Fruit fly (Drosophila melanogaster): ENCODE data around the gene hyx.
A peak's percentile ranks its signal among the peaks of the same experiment; 100 is the strongest.

Gene hyx

DNA sequence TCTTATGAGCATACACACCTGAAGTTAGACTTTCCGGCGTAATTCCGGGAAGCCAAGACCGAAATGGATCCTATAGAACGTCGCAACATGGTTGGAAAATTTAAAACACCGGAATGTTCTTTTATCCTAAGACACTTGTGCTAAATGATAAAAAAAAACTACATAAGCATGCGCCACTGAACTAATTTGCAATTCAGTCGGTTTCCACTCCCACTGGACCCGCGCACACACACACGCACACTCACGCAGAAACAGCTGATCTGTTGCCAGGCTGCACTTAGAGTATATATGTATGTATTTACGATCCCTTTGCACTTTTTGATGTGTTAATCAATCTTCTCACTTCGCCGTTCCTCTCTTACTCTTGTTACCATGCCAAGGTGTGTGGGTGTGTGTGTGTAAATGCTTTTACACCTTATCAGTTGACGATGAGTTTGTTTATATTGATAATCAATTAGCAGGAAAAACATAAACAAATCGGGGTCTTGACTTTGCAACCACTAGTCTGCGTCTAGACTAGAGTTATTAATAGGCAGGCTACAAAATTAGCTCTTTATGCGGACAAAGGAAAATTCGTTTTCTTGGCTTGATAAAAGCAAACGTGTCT lies 10.0 kb downstream of the hyx start, which contains the start of gene Mst85C (continued):
- peak; percentile 39 for TF ChIP-seq Vsx1 (GFP tag; optimal IDR thresholded peaks at IDR 0.05)

DNA sequence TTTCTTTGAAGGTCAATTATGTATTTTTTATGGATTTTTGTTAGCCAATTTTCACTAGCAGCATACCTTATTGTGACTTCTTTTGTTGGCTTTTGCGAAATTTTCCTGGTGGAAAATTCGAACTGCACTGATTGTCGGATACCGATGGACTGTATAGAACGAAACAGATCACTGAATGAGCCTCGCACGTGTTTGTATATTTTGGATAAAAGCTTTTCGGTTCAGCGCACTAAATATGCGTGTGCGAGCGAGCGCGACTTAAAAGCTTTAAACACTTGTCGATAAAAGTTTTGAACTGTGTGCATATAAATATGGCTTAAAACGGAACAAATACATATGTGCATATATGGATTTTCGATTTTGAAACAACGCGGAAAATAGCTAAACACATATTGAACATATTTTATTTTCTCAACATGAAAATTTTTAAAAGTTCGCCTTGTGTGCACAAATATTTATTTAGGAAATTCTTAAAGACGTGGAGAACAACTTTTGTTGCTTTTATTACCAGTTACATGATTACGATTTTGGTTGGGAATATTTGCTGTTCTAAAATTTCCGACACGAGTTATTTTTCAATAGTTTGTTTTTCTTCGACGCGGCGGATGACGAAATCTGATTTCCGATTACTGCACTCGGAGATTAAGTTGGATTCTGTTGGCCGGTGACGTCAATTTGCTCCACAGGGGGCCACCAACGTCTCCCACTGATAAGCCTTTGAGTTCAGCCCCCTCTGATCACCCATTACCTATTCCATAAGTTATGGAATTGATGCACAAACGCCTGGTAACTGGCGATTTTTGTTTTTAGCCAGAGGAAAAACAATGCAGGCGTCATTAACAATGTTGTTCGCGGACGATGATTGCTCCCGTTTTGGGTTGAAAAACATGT lies 10.8 kb downstream of the hyx start:
- peak; percentile 13 for TF ChIP-seq CG15514 (GFP tag; optimal IDR thresholded peaks at IDR 0.05)
- TF ChIP-seq Med (GFP tag), result peak; percentile 53
- peak; percentile 22 for TF ChIP-seq lilli (GFP tag; optimal IDR thresholded peaks at IDR 0.05)
- no peak for TF ChIP-seq CG34376 (GFP tag; optimal IDR thresholded peaks at IDR 0.05)
- peak; percentile 94 for TF ChIP-seq CG8388 (GFP tag; optimal IDR thresholded peaks at IDR 0.05)
- peak in 1 of 2 experiments; percentile 16 for TF ChIP-seq Pdp1 (GFP tag; optimal IDR thresholded peaks at IDR 0.05)
- peak; percentile 11 for TF ChIP-seq grau (tag; optimal IDR thresholded peaks at IDR 0.05)
- peak; percentile 90 for TF ChIP-seq cwo (GFP tag; optimal IDR thresholded peaks at IDR 0.05)
- TF ChIP-seq CG13894 (tag; optimal IDR thresholded peaks at IDR 0.05), result peak; percentile 57
- peak; percentile 38 for TF ChIP-seq YL-1 (GFP tag; optimal IDR thresholded peaks at IDR 0.05)
- peak; percentile 30 for TF ChIP-seq gem (tag; optimal IDR thresholded peaks at IDR 0.05)
- no peak for TF ChIP-seq Spps (tag; optimal IDR thresholded peaks at IDR 0.05)
- peak; percentile 14 for TF ChIP-seq Fer3 (tag; optimal IDR thresholded peaks at IDR 0.05)
- TF ChIP-seq sug (tag; optimal IDR thresholded peaks at IDR 0.05), result peak; percentile 96
- peak; percentile 33 for TF ChIP-seq Meics (GFP tag; optimal IDR thresholded peaks at IDR 0.05)
- peak; percentile 77 for TF ChIP-seq sens (GFP tag)
- no peak for TF ChIP-seq CG11085 (GFP tag; IDR thresholded peaks at IDR 0.05)
- TF ChIP-seq CG13296 (GFP tag; optimal IDR thresholded peaks at IDR 0.05), result peak; percentile 43
- no peak for TF ChIP-seq CG8290 (GFP tag; optimal IDR thresholded peaks at IDR 0.05)
- peak in 1 of 2 experiments; percentile 29 for TF ChIP-seq CG8290 (tag; optimal IDR thresholded peaks at IDR 0.05)
- TF ChIP-seq CG15269 (tag; optimal IDR thresholded peaks at IDR 0.05), result peak; percentile 22
- TF ChIP-seq zfh2 (GFP tag; optimal IDR thresholded peaks at IDR 0.05), result peak; percentile 11
- TF ChIP-seq PHDP (tag; optimal IDR thresholded peaks at IDR 0.05), result peak; percentile 23
- TF ChIP-seq ro (GFP tag; IDR thresholded peaks at IDR 0.05), result no peak
- no peak for TF ChIP-seq CG6272 (GFP tag; IDR thresholded peaks at IDR 0.05)
- TF ChIP-seq ssp (GFP tag; IDR thresholded peaks at IDR 0.05), result no peak
- peak; percentile 3 for TF ChIP-seq oc (tag; optimal IDR thresholded peaks at IDR 0.05)
- no peak for TF ChIP-seq CG5953 (GFP tag; IDR thresholded peaks at IDR 0.05)
- TF ChIP-seq CG2678 (tag; optimal IDR thresholded peaks at IDR 0.05), result peak; percentile 11
- peak; percentile 31 for TF ChIP-seq lab (GFP tag; optimal IDR thresholded peaks at IDR 0.05)
- peak; percentile 6 for TF ChIP-seq sd (tag; optimal IDR thresholded peaks at IDR 0.05)
- TF ChIP-seq dm (GFP tag; optimal IDR thresholded peaks at IDR 0.05), result peak; percentile 36

DNA sequence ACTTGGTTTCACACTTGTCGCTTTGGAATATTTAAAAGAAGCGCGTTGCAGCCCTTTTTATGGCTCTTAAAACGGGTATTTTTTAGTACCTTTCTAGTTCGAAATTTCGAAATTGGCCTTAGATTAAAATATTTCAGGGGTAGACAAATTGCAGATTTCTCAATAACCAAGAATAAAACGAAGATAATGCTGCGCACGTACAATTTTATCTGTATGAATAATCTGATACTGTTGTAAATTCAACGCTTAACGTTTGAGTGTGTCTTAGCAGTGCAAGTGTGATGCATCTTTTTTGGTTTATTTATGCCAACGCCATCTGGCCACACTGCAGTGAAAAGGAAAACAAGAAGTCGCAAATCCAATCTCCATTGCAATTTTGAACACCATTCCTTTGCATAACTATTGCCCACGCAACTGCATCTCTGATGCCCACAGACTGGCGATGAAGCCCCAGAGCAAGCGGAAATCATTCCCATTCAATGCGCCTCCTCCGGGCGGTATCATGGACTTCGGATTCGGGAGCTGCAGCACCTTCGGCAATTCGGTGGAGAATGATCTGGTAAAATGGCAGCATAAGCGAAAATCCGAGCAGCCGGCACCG lies 12.1 kb downstream of the hyx start, which contains the start of gene Nmdmc:
Gene Nmdmc, minus strand, starts transcription at position 37 of the 601 bp plus-strand sequence.
- TF ChIP-seq stwl (tag; optimal IDR thresholded peaks at IDR 0.05), result peak; percentile 77
- no peak for TF ChIP-seq CG8359 (GFP tag; optimal IDR thresholded peaks at IDR 0.05; ENCODE audit: borderline replicate concordance)
- TF ChIP-seq chn (GFP tag; optimal IDR thresholded peaks at IDR 0.05), result no peak
- peak; percentile 76 for TF ChIP-seq Abd-B (GFP tag; optimal IDR thresholded peaks at IDR 0.05)
- TF ChIP-seq exex (tag; optimal IDR thresholded peaks at IDR 0.05), result no peak
- TF ChIP-seq CG9797 (GFP tag; optimal IDR thresholded peaks at IDR 0.05), result peak; percentile 90
- TF ChIP-seq H15 (GFP tag; IDR thresholded peaks at IDR 0.05), result no peak
- no peak for TF ChIP-seq fd96Cb (tag; optimal IDR thresholded peaks at IDR 0.05)
- peak; percentile 18 for TF ChIP-seq CTCF (GFP tag; optimal IDR thresholded peaks at IDR 0.05)
- no peak for TF ChIP-seq repo (GFP tag; optimal IDR thresholded peaks at IDR 0.05)
- TF ChIP-seq CG17328 (GFP tag; IDR thresholded peaks at IDR 0.05), result no peak
- TF ChIP-seq al (GFP tag; IDR thresholded peaks at IDR 0.05), result no peak
- peak; percentile 38 for TF ChIP-seq YL-1 (GFP tag; optimal IDR thresholded peaks at IDR 0.05)
- TF ChIP-seq BEAF-32 (GFP tag; optimal IDR thresholded peaks at IDR 0.05), result peak; percentile 44
- TF ChIP-seq CG14710 (tag; optimal IDR thresholded peaks at IDR 0.05), result peak; percentile 80
